Fruit fly (Drosophila melanogaster) whole organism, pupa: ENCODE results near the gene CCT7.

ENCODE experiments used
- CG12605 ChIP-seq: fragments of 200-800 bp; sonication (Bioruptor generic); IDR thresholded peaks from 2 replicates; pipeline ENCODE4 v1.3.6; 2022; ENCODE audit warnings: missing biosample characterization, missing genetic modification characterization
- CG13204 ChIP-seq: fragments of 200-800 bp; sonication (Bioruptor generic); optimal IDR thresholded peaks from 2 replicates; lab custom pipeline; 2018; ENCODE audit warnings: missing biosample characterization, mild to moderate bottlenecking, missing genetic modification characterization, moderate library complexity
- CG15710 ChIP-seq: fragments of 200-800 bp; sonication (Bioruptor generic); optimal IDR thresholded peaks from 2 replicates; lab custom pipeline; 2018; ENCODE audit warnings: missing biosample characterization, mild to moderate bottlenecking, missing genetic modification characterization, moderate library complexity
- CG17806 ChIP-seq: fragments of 200-800 bp; sonication (Bioruptor generic); optimal IDR thresholded peaks from 2 replicates; lab custom pipeline; 2018; ENCODE audit warnings: missing biosample characterization, mild to moderate bottlenecking, missing genetic modification characterization, moderate library complexity
- CG32121 ChIP-seq: fragments of 200-800 bp; sonication (Bioruptor generic); IDR thresholded peaks from 2 replicates; pipeline ENCODE4 v1.3.6; 2022; ENCODE audit warnings: missing biosample characterization, missing genetic modification characterization
- CG34367 ChIP-seq: fragments of 200-800 bp; sonication (Bioruptor generic); optimal IDR thresholded peaks from 2 replicates; lab custom pipeline; 2018; ENCODE audit warnings: missing biosample characterization, mild to moderate bottlenecking, missing genetic modification characterization
- CG8301 ChIP-seq: fragments of 200-800 bp; sonication (Bioruptor generic); optimal IDR thresholded peaks from 2 replicates; lab custom pipeline; 2018; ENCODE audit warnings: missing biosample characterization, mild to moderate bottlenecking, missing genetic modification characterization
- EcR ChIP-seq: fragments of 200-800 bp; sonication (Bioruptor generic); optimal IDR thresholded peaks from 3 replicates; lab custom pipeline; 2019; ENCODE audit warnings: missing biosample characterization, missing genetic modification characterization, mild to moderate bottlenecking, moderate library complexity, missing genetic modification reagents
- Ets98B ChIP-seq: fragments of 200-800 bp; sonication (Bioruptor generic); IDR thresholded peaks from 2 replicates; pipeline ENCODE4 v1.3.6; 2022; ENCODE audit warnings: missing biosample characterization, missing genetic modification characterization
- Snoo ChIP-seq: fragments of 200-800 bp; sonication (Bioruptor generic); optimal IDR thresholded peaks from 3 replicates; lab custom pipeline; 2017; ENCODE audit warnings: missing biosample characterization, mild to moderate bottlenecking, missing genetic modification characterization, inconsistent platforms
- fd96Ca ChIP-seq: fragments of 200-800 bp; sonication (Bioruptor generic); IDR thresholded peaks from 3 replicates; pipeline ENCODE4 v1.3.6; 2022; ENCODE audit warnings: missing biosample characterization, missing genetic modification characterization

DNA sequence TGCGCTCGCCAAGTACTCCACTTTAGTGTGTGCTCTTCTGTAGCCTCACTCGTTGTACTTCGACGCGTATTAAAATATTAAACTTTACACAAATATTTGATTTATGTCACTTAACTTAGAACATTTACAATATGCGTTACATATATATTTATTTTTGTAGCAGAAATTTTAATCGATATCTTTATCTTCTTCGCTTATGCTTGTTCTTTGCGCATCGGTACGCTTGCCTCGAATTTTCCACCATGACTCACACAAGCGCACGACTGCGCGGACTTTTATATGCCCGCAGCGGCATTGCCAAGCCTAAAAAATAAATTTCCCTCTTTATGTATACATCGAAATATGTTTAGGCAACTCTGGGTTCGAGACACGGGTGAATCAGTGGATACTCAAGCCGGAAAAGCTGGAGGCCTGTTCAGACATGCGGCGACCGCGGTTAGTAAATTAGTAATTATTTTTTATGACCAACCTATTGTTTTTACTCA, 19.1 kb downstream of the CCT7 start, which contains the start of gene aqz:
- TF ChIP-seq Ets98B (GFP tag; lab: Robert Waterston, UW) (peak; percentile 52; the same call in 1 of the 2 replicates), CG32121 (GFP tag; lab: Robert Waterston, UW) (peak; percentile 26; the same call in 1 of the 2 replicates), Snoo (tag; lab: Kevin White, UChicago) (peak; percentile 12), CG34367 (tag; lab: Kevin White, UChicago) (peak; percentile 36), CG17806 (tag; lab: Kevin White, UChicago) (peak; percentile 2), CG8301 (tag; lab: Kevin White, UChicago) (peak; percentile 2), CG13204 (no peak), fd96Ca (no peak), CG15710 (tag; lab: Kevin White, UChicago) (no peak), CG12605 (GFP tag; lab: Robert Waterston, UW) (peak; percentile 63), EcR (GFP tag; lab: Kevin White, UChicago) (peak; percentile 9)
